Worm (Caenorhabditis elegans): ENCODE data around the gene C24H12.6.

C24H12.6 gene

ce11 chrII:410832-411231 is 7.8 kb downstream of the C24H12.6 start, which contains the start of the genes dnsn-1 and C24H12.4 (continued):
- TF ChIP-seq B0019.2 (GFP tag; conservative IDR thresholded peaks at IDR 0.05): no peak
- no peak for TF ChIP-seq die-1 (tag; optimal IDR thresholded peaks at IDR 0.05)
- peak; percentile 83 for TF ChIP-seq madf-6 (GFP tag; IDR thresholded peaks at IDR 0.05)
- TF ChIP-seq F55B11.4 (tag; optimal IDR thresholded peaks at IDR 0.05; ENCODE audit: borderline replicate concordance, insufficient read depth): no peak
- no peak for TF ChIP-seq let-526 (GFP tag; IDR thresholded peaks at IDR 0.05)
- no peak for TF ChIP-seq T07F8.4 (tag; optimal IDR thresholded peaks at IDR 0.05)
- peak; percentile 87 for TF ChIP-seq pha-4 (tag; optimal IDR thresholded peaks at IDR 0.05)
- no peak for TF ChIP-seq F57A8.1 (GFP tag; optimal IDR thresholded peaks at IDR 0.05)
- no peak for TF ChIP-seq B0035.1 (tag; optimal IDR thresholded peaks at IDR 0.05)
- TF ChIP-seq ets-4 (GFP tag; optimal IDR thresholded peaks at IDR 0.05): no peak
- TF ChIP-seq Y53F4B.3 (GFP tag; IDR thresholded peaks at IDR 0.05): no peak
- TF ChIP-seq C17E4.6 (GFP tag; IDR thresholded peaks at IDR 0.05): 0 out of 2 replicates have a peak, but pooled peaks have one; percentile 51
- TF ChIP-seq ceh-79 (tag; optimal IDR thresholded peaks at IDR 0.05): no peak
- TF ChIP-seq hrde-1 (tag; optimal IDR thresholded peaks at IDR 0.05; ENCODE audit: borderline replicate concordance): no peak
- no peak for TF ChIP-seq mel-28 (tag; optimal IDR thresholded peaks at IDR 0.05; ENCODE audit: borderline replicate concordance)
- no peak for TF ChIP-seq Y79H2A.3 (GFP tag; conservative IDR thresholded peaks at IDR 0.05)
- TF ChIP-seq F57C9.4 (tag; optimal IDR thresholded peaks at IDR 0.05): no peak
- no peak for TF ChIP-seq sdz-38 (tag; optimal IDR thresholded peaks at IDR 0.05)
- TF ChIP-seq Y95B8A.8 (GFP tag; IDR thresholded peaks at IDR 0.05): 0 out of 2 replicates have a peak, but pooled peaks have one; percentile 18
- TF ChIP-seq Y67H2A.10 (GFP tag; conservative IDR thresholded peaks at IDR 0.05): no peak
- TF ChIP-seq atf-7 (tag; optimal IDR thresholded peaks at IDR 0.05): peak; percentile 20
- TF ChIP-seq xnd-1 (tag; optimal IDR thresholded peaks at IDR 0.05): peak; percentile 44
- TF ChIP-seq lin-26 (GFP tag; IDR thresholded peaks at IDR 0.05): no peak
- peak; percentile 34 for TF ChIP-seq nhr-80 (tag; optimal IDR thresholded peaks at IDR 0.05)
- peak in 2 of 3 experiments; percentile 37 to 96 for TF ChIP-seq lin-35 (GFP tag; optimal IDR thresholded peaks at IDR 0.05)
- peak; percentile 58 for TF ChIP-seq attf-3 (GFP tag; conservative IDR thresholded peaks at IDR 0.05)
- TF ChIP-seq mcd-1 (GFP tag; IDR thresholded peaks at IDR 0.05): peak; percentile 99
- 0 out of 2 replicates have a peak, but pooled peaks have one; percentile 28 for TF ChIP-seq zfh-2 (GFP tag; conservative IDR thresholded peaks at IDR 0.05)
- TF ChIP-seq egl-44 (GFP tag; IDR thresholded peaks at IDR 0.05): 0 out of 2 replicates have a peak, but pooled peaks have one; percentile 20
- peak; percentile 87 for TF ChIP-seq pbrm-1 (GFP tag; IDR thresholded peaks at IDR 0.05)
- peak; percentile 81 for TF ChIP-seq K11D2.4 (GFP tag; IDR thresholded peaks at IDR 0.05)
- TF ChIP-seq efl-1 (GFP tag; optimal IDR thresholded peaks at IDR 0.05): peak; percentile 84
- no peak for TF ChIP-seq ceh-40 (GFP tag; IDR thresholded peaks at IDR 0.05)
- TF ChIP-seq madf-3 (GFP tag; IDR thresholded peaks at IDR 0.05): no peak
- TF ChIP-seq nhr-179 (tag; optimal IDR thresholded peaks at IDR 0.05): no peak
- TF ChIP-seq B0336.3 (GFP tag; IDR thresholded peaks at IDR 0.05): peak; percentile 88
- TF ChIP-seq cebp-2 (GFP tag; IDR thresholded peaks at IDR 0.05): no peak
- TF ChIP-seq unc-130 (GFP tag; optimal IDR thresholded peaks at IDR 0.05): no peak
- no peak for TF ChIP-seq B0261.1 (tag; optimal IDR thresholded peaks at IDR 0.05)
- peak in 1 of 2 experiments; percentile 57 for TF ChIP-seq let-607 (tag; optimal IDR thresholded peaks at IDR 0.05)
- peak; percentile 76; the same call in 1 of the 2 replicates for TF ChIP-seq lir-1 (GFP tag; conservative IDR thresholded peaks at IDR 0.05)
- peak; percentile 43 for TF ChIP-seq ztf-26 (tag; optimal IDR thresholded peaks at IDR 0.05)
- TF ChIP-seq Y53G8AR.9 (GFP tag; conservative IDR thresholded peaks at IDR 0.05): peak; percentile 91
- TF ChIP-seq F33H1.4 (GFP tag; IDR thresholded peaks at IDR 0.05): peak; percentile 68
- TF ChIP-seq lsy-27 (tag; optimal IDR thresholded peaks at IDR 0.05; ENCODE audit: borderline replicate concordance, insufficient read depth): no peak
- no peak for TF ChIP-seq chd-7 (tag; optimal IDR thresholded peaks at IDR 0.05)
- peak; percentile 76 for TF ChIP-seq attf-5 (GFP tag; optimal IDR thresholded peaks at IDR 0.05)
- no peak for TF ChIP-seq ztf-3 (GFP tag; optimal IDR thresholded peaks at IDR 0.05)
